Fruit fly (Drosophila melanogaster) whole organism, embryonic: ENCODE results near the gene Wdr59.

Experiments
- Abd-B ChIP-seq: fragments of 200-800 bp; sonication (Bioruptor generic); optimal IDR thresholded peaks from 2 replicates; lab custom pipeline; 2018; ENCODE audit warnings: missing biosample characterization, mild to moderate bottlenecking, missing genetic modification characterization, moderate library complexity
- CG1233 ChIP-seq: fragments of 200-800 bp; sonication (Bioruptor generic); optimal IDR thresholded peaks from 4 replicates; lab custom pipeline; 2018; ENCODE audit warnings: missing biosample characterization, mild to moderate bottlenecking, missing genetic modification characterization
- CG13894 ChIP-seq: fragments of 200-800 bp; sonication (Bioruptor generic); optimal IDR thresholded peaks from 3 replicates; lab custom pipeline; 2018; ENCODE audit warnings: missing biosample characterization, mild to moderate bottlenecking, missing genetic modification characterization, moderate library complexity
- CG9437 ChIP-seq: fragments of 200-800 bp; sonication (Bioruptor generic); optimal IDR thresholded peaks from 2 replicates; lab custom pipeline; 2018; ENCODE audit warnings: missing biosample characterization, mild to moderate bottlenecking, missing genetic modification characterization
- Dfd ChIP-seq, 2 experiments: fragments of >200 bp; optimal IDR thresholded peaks; 2 replicates each; lab custom pipeline; 2017; ENCODE audit warnings: missing biosample characterization in 2 of 2, missing genetic modification characterization in 2 of 2
- Hey ChIP-seq: fragments of 200-800 bp; sonication (Bioruptor generic); optimal IDR thresholded peaks from 3 replicates; lab custom pipeline; 2018; ENCODE audit warnings: missing biosample characterization, mild to moderate bottlenecking, missing genetic modification characterization
- klu ChIP-seq: fragments of 200-800 bp; sonication (Bioruptor generic); IDR thresholded peaks from 2 replicates; pipeline ENCODE4 v1.3.6; 2022; ENCODE audit warnings: missing biosample characterization, missing genetic modification characterization
- nau ChIP-seq: fragments of 200-800 bp; sonication (Bioruptor generic); optimal IDR thresholded peaks from 3 replicates; lab custom pipeline; 2017; ENCODE audit warnings: missing biosample characterization, mild to moderate bottlenecking, missing genetic modification characterization, missing genetic modification reagents
- nerfin-2 ChIP-seq: fragments of 200-800 bp; sonication (Bioruptor generic); IDR thresholded peaks from 2 replicates; pipeline ENCODE4 v1.3.6; 2022; ENCODE audit warnings: missing biosample characterization, missing genetic modification characterization; ENCODE audit not compliant: partially characterized antibody
- prd ChIP-seq, 3 experiments: fragments of >200 bp in 2 of 3; fragments of 200-800 bp in 1 of 3; sonication (Bioruptor generic) in 1 of 3; optimal IDR thresholded peaks in 2 of 3; IDR thresholded peaks in 1 of 3; 2 replicates in 2 of 3; 3 replicates in 1 of 3; pipeline versions ENCODE4 v1.3.6 to Lab custom; 2017 to 2022; ENCODE audit warnings: missing biosample characterization in 1 of 3, missing genetic modification characterization in 1 of 3

DNA sequence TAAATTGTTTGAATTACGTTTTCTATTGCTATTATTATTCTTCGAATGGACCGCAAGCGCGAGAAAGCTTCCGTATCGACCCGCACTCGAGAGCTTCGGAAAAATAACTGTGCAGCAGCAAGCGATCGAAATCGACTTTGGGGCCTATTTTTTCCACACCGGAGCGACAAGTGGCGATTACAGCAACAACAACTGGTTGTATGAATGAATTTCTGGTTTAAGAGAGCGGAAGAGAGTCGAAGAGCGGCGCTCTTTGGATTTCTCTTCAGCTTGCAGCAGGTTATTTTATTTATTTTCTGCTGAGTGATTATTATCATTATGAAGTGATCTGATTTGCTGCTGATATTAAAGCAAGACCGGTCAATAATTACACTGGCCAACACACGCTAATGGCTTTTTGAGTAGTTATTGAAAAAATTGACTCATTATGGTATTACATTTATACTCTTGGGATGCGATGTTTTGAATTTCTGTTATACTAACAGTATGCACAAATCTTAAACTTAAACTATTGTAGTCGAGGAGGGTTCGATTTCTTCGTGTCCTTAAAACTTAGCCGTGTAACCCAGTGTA, 24.3 kb upstream of the Wdr59 start, which contains the start of gene Samuel:
- TF ChIP-seq Hey (tag; lab: Kevin White, UChicago) (no peak), Abd-B (GFP tag; lab: Kevin White, UChicago) (no peak), prd (optimal IDR thresholded peaks at IDR 0.05; lab: Kevin White, UChicago) (no peak), prd (GFP tag; IDR thresholded peaks at IDR 0.05; lab: Robert Waterston, UW) (no peak), CG9437 (no peak), nerfin-2 (no peak), CG13894 (tag; lab: Kevin White, UChicago) (no peak), klu (GFP tag; lab: Robert Waterston, UW) (no peak), Dfd (GFP tag; optimal IDR thresholded peaks at IDR 0.05; lab: Kevin White, UChicago) (no peak), nau (no peak), CG1233 (GFP tag; lab: Kevin White, UChicago) (no peak)
